Worm (Caenorhabditis elegans): ENCODE measurements around the gene arrd-24.
A peak's percentile ranks its signal among the peaks of the same experiment; 100 is the strongest.

ce11 chrX:13950620-13951152 is 29.6 kb downstream of the arrd-24 start:
- TF ChIP-seq flt-1 (GFP tag; IDR thresholded peaks at IDR 0.05) (no peak), scrt-1 (GFP tag; IDR thresholded peaks at IDR 0.05) (0 out of 2 replicates have a peak, but pooled peaks have one; percentile 30), ceh-36 (tag; optimal IDR thresholded peaks at IDR 0.05) (no peak), hmbx-1 (tag; optimal IDR thresholded peaks at IDR 0.05) (no peak), tbx-11 (GFP tag; IDR thresholded peaks at IDR 0.05) (no peak), sea-1 (GFP tag; conservative IDR thresholded peaks at IDR 0.05) (no peak), ets-7 (tag; optimal IDR thresholded peaks at IDR 0.05) (no peak), ama-1 (optimal IDR thresholded peaks at IDR 0.05) (no peak), aly-1 (tag; optimal IDR thresholded peaks at IDR 0.05) (peak; percentile 44), hnd-1 (tag; optimal IDR thresholded peaks at IDR 0.05) (no peak), B0310.2 (tag; optimal IDR thresholded peaks at IDR 0.05) (peak; percentile 40), hmg-4 (GFP tag; optimal IDR thresholded peaks at IDR 0.05) (peak; percentile 81), tra-4 (tag; optimal IDR thresholded peaks at IDR 0.05) (no peak), ceh-13 (GFP tag; optimal IDR thresholded peaks at IDR 0.05) (no peak)
